Worm (Caenorhabditis elegans) whole organism, early embryonic: ENCODE data around the gene Y34B4A.7.

Experiments used
- B0310.2 ChIP-seq: sonication (generic microtip); optimal IDR thresholded peaks from 2 replicates; lab custom pipeline; 2016; ENCODE audit warnings: mild to moderate bottlenecking, missing genetic modification characterization, missing compliant biosample characterization
- F13C5.2 ChIP-seq: sonication (generic microtip); optimal IDR thresholded peaks from 2 replicates; lab custom pipeline; 2017; ENCODE audit warnings: mild to moderate bottlenecking, missing genetic modification characterization, inconsistent platforms, missing compliant biosample characterization
- aly-1 ChIP-seq: sonication (generic microtip); optimal IDR thresholded peaks from 2 replicates; lab custom pipeline; 2016; ENCODE audit warnings: missing genetic modification characterization, missing compliant biosample characterization
- ama-1 ChIP-seq: fragments of 150-350 bp; optimal IDR thresholded peaks from 2 replicates; lab custom pipeline; 2014
- ceh-13 ChIP-seq: fragments of 200-800 bp; sonication (Bioruptor generic); optimal IDR thresholded peaks from 2 replicates; lab custom pipeline; 2018; ENCODE audit warnings: mild to moderate bottlenecking, missing genetic modification characterization, missing compliant biosample characterization
- ceh-36 ChIP-seq: sonication (generic microtip); optimal IDR thresholded peaks from 2 replicates; lab custom pipeline; 2016; ENCODE audit warnings: missing genetic modification characterization, inconsistent platforms, missing compliant biosample characterization
- ets-7 ChIP-seq: sonication (generic microtip); optimal IDR thresholded peaks from 2 replicates; lab custom pipeline; 2016; ENCODE audit warnings: missing genotype, missing genetic modification characterization, missing compliant biosample characterization
- flt-1 ChIP-seq: fragments of 200-800 bp; sonication (Bioruptor generic); IDR thresholded peaks from 2 replicates; pipeline ENCODE4 v1.3.6; 2022; ENCODE audit warnings: missing genetic modification characterization, missing compliant biosample characterization
- hmbx-1 ChIP-seq: sonication (generic microtip); optimal IDR thresholded peaks from 2 replicates; lab custom pipeline; 2016; ENCODE audit warnings: mild to moderate bottlenecking, missing genetic modification characterization, missing compliant biosample characterization
- hmg-4 ChIP-seq: fragments of 200-800 bp; sonication (Bioruptor generic); optimal IDR thresholded peaks from 2 replicates; lab custom pipeline; 2018; ENCODE audit warnings: mild to moderate bottlenecking, missing genetic modification characterization, missing compliant biosample characterization
- hnd-1 ChIP-seq: sonication (generic microtip); optimal IDR thresholded peaks from 2 replicates; lab custom pipeline; 2016; ENCODE audit warnings: missing genetic modification characterization, missing compliant biosample characterization
- pes-1 ChIP-seq: fragments of 200-800 bp; sonication (Bioruptor generic); IDR thresholded peaks from 2 replicates; pipeline ENCODE4 v1.3.6; 2022; ENCODE audit warnings: missing genetic modification reagents, missing genetic modification characterization, missing compliant biosample characterization
- scrt-1 ChIP-seq: fragments of 200-800 bp; sonication (Bioruptor generic); IDR thresholded peaks from 2 replicates; pipeline ENCODE4 v1.3.6; 2022; ENCODE audit warnings: missing genetic modification characterization, missing compliant biosample characterization
- sea-1 ChIP-seq: fragments of 200-800 bp; sonication (Bioruptor generic); conservative IDR thresholded peaks from 2 replicates; pipeline ENCODE4 v1.3.6; 2022; ENCODE audit warnings: missing genetic modification characterization, missing compliant biosample characterization
- tbx-11 ChIP-seq: fragments of 200-800 bp; sonication (Bioruptor generic); IDR thresholded peaks from 2 replicates; pipeline ENCODE4 v1.3.6; 2022; ENCODE audit warnings: missing genetic modification characterization, missing compliant biosample characterization
- tbx-37 ChIP-seq: fragments of 200-800 bp; sonication (Bioruptor generic); conservative IDR thresholded peaks from 2 replicates; pipeline ENCODE4 v1.3.6; 2022; ENCODE audit warnings: missing genetic modification reagents, missing genetic modification characterization, missing compliant biosample characterization
- tra-4 ChIP-seq: sonication (generic microtip); optimal IDR thresholded peaks from 2 replicates; lab custom pipeline; 2017; ENCODE audit warnings: missing genetic modification characterization, missing compliant biosample characterization

The Y34B4A.7 gene

ce11 chrX:5260389-5260788 is 16.3 kb downstream of the Y34B4A.7 start:
- TF ChIP-seq hmbx-1 (tag; lab: Kevin White, UChicago) (no peak), tbx-37 (GFP tag; lab: Robert Waterston, UW) (no peak), ama-1 (lab: Kevin White, UChicago) (no peak), hmg-4 (GFP tag; lab: Kevin White, UChicago) (no peak), pes-1 (GFP tag; lab: Robert Waterston, UW) (no peak), hnd-1 (tag; lab: Kevin White, UChicago) (no peak), ceh-36 (no peak), flt-1 (GFP tag; lab: Robert Waterston, UW) (no peak), scrt-1 (GFP tag; lab: Robert Waterston, UW) (no peak), ets-7 (tag; lab: Kevin White, UChicago) (no peak), tbx-11 (GFP tag; lab: Robert Waterston, UW) (no peak), sea-1 (GFP tag; lab: Robert Waterston, UW) (no peak), tra-4 (tag; lab: Kevin White, UChicago) (no peak), F13C5.2 (tag; lab: Kevin White, UChicago) (no peak), aly-1 (tag; lab: Kevin White, UChicago) (no peak), ceh-13 (no peak), B0310.2 (tag; lab: Kevin White, UChicago) (no peak)

- no peak for TF ChIP-seq pes-1 (GFP tag; lab: Robert Waterston, UW)
Measured at ce11 chrX:5262033-5262432, 17.9 kb downstream of the Y34B4A.7 start.

- no peak for TF ChIP-seq hnd-1 (tag; lab: Kevin White, UChicago)
- no peak for TF ChIP-seq ama-1 (lab: Kevin White, UChicago)
- TF ChIP-seq ets-7 (tag; lab: Kevin White, UChicago), result no peak
- no peak for TF ChIP-seq tbx-11 (GFP tag; lab: Robert Waterston, UW)
- no peak for TF ChIP-seq B0310.2 (tag; lab: Kevin White, UChicago)
- TF ChIP-seq scrt-1 (GFP tag; lab: Robert Waterston, UW), result no peak
- no peak for TF ChIP-seq hmg-4 (GFP tag; lab: Kevin White, UChicago)
- no peak for TF ChIP-seq aly-1 (tag; lab: Kevin White, UChicago)
- no peak for TF ChIP-seq sea-1 (GFP tag; lab: Robert Waterston, UW)
- TF ChIP-seq ceh-13, result no peak
- no peak for TF ChIP-seq pes-1 (GFP tag; lab: Robert Waterston, UW)
Measured at ce11 chrX:5263585-5263984, 19.4 kb downstream of the Y34B4A.7 start.

ce11 chrX:5264026-5264425 is 19.9 kb downstream of the Y34B4A.7 start, which contains the start of gene Y34B4A.4:
Y34B4A.4 (plus strand) TSS chrX:5264326.
- no peak for TF ChIP-seq pes-1 (GFP tag; lab: Robert Waterston, UW)
- no peak for TF ChIP-seq tbx-37 (GFP tag; lab: Robert Waterston, UW)

- TF ChIP-seq ceh-36, result no peak
- TF ChIP-seq ceh-13, result no peak
- TF ChIP-seq sea-1 (GFP tag; lab: Robert Waterston, UW), result no peak
- TF ChIP-seq B0310.2 (tag; lab: Kevin White, UChicago), result no peak
- no peak for TF ChIP-seq hmg-4 (GFP tag; lab: Kevin White, UChicago)
- no peak for TF ChIP-seq pes-1 (GFP tag; lab: Robert Waterston, UW)
- TF ChIP-seq ets-7 (tag; lab: Kevin White, UChicago), result no peak
- TF ChIP-seq ama-1 (lab: Kevin White, UChicago), result no peak
- no peak for TF ChIP-seq tbx-37 (GFP tag; lab: Robert Waterston, UW)
Measured at ce11 chrX:5265356-5265755, 21.2 kb downstream of the Y34B4A.7 start.

ce11 chrX:5268062-5268461 is 23.9 kb downstream of the Y34B4A.7 start:
- TF ChIP-seq tbx-11 (GFP tag; lab: Robert Waterston, UW) (no peak), hnd-1 (tag; lab: Kevin White, UChicago) (no peak), hmg-4 (GFP tag; lab: Kevin White, UChicago) (no peak), hmbx-1 (tag; lab: Kevin White, UChicago) (no peak), scrt-1 (GFP tag; lab: Robert Waterston, UW) (no peak), sea-1 (GFP tag; lab: Robert Waterston, UW) (no peak), ceh-36 (no peak), B0310.2 (tag; lab: Kevin White, UChicago) (no peak)

ce11 chrX:5269359-5269758 is 25.2 kb downstream of the Y34B4A.7 start:
- no peak for TF ChIP-seq ets-7 (tag; lab: Kevin White, UChicago)
- no peak for TF ChIP-seq aly-1 (tag; lab: Kevin White, UChicago)
- no peak for TF ChIP-seq pes-1 (GFP tag; lab: Robert Waterston, UW)
- TF ChIP-seq F13C5.2 (tag; lab: Kevin White, UChicago), result no peak
- TF ChIP-seq ama-1 (lab: Kevin White, UChicago), result no peak
- no peak for TF ChIP-seq hmg-4 (GFP tag; lab: Kevin White, UChicago)
- no peak for TF ChIP-seq ceh-13
- no peak for TF ChIP-seq scrt-1 (GFP tag; lab: Robert Waterston, UW)
- TF ChIP-seq tbx-37 (GFP tag; lab: Robert Waterston, UW), result no peak
- TF ChIP-seq ceh-36, result no peak
- TF ChIP-seq B0310.2 (tag; lab: Kevin White, UChicago), result no peak
- TF ChIP-seq flt-1 (GFP tag; lab: Robert Waterston, UW), result no peak
- no peak for TF ChIP-seq hnd-1 (tag; lab: Kevin White, UChicago)
- TF ChIP-seq sea-1 (GFP tag; lab: Robert Waterston, UW), result no peak
- TF ChIP-seq tbx-11 (GFP tag; lab: Robert Waterston, UW), result no peak
- TF ChIP-seq hmbx-1 (tag; lab: Kevin White, UChicago), result no peak
- TF ChIP-seq tra-4 (tag; lab: Kevin White, UChicago), result no peak

ce11 chrX:5275209-5275608 is 31.1 kb downstream of the Y34B4A.7 start, which contains the start of gene hst-6:
hst-6 (plus strand) TSS chrX:5275561.
- TF ChIP-seq hmbx-1 (tag; lab: Kevin White, UChicago), result no peak
- TF ChIP-seq ceh-36, result no peak
- peak; percentile 75 for TF ChIP-seq hmg-4 (GFP tag; lab: Kevin White, UChicago)
- TF ChIP-seq tra-4 (tag; lab: Kevin White, UChicago), result no peak
- TF ChIP-seq sea-1 (GFP tag; lab: Robert Waterston, UW), result 0 out of 2 replicates have a peak, but pooled peaks have one; percentile 50
- TF ChIP-seq tbx-37 (GFP tag; lab: Robert Waterston, UW), result 0 out of 2 replicates have a peak, but pooled peaks have one; percentile 39
- peak; percentile 41; the same call in 1 of the 2 replicates for TF ChIP-seq flt-1 (GFP tag; lab: Robert Waterston, UW)
- no peak for TF ChIP-seq B0310.2 (tag; lab: Kevin White, UChicago)
- peak; percentile 85 for TF ChIP-seq F13C5.2 (tag; lab: Kevin White, UChicago)
- TF ChIP-seq ama-1 (lab: Kevin White, UChicago), result no peak
